Worm (Caenorhabditis elegans) whole organism, L4 larva: ENCODE data around the gene EGAP1.1.

Experiments
- T20F7.1 ChIP-seq: fragments of 200-800 bp; sonication (Bioruptor generic); optimal IDR thresholded peaks from 2 replicates; lab custom pipeline; 2018; ENCODE audit warnings: mild to moderate bottlenecking, missing genetic modification characterization, missing compliant biosample characterization
- T26A8.4 ChIP-seq: fragments of 200-800 bp; sonication (Bioruptor generic); IDR thresholded peaks from 2 replicates; pipeline ENCODE4 v1.3.6; 2022; ENCODE audit warnings: missing genetic modification characterization, missing compliant biosample characterization
- Y48G9A.11 ChIP-seq: fragments of 200-800 bp; sonication (Bioruptor generic); IDR thresholded peaks from 2 replicates; pipeline ENCODE4 v1.3.6; 2022; ENCODE audit warnings: missing genetic modification reagents, missing genetic modification characterization, missing compliant biosample characterization
- Y75B8A.6 ChIP-seq: fragments of 200-800 bp; sonication (Bioruptor generic); IDR thresholded peaks from 2 replicates; pipeline ENCODE4 v1.3.6; 2022; ENCODE audit warnings: missing genetic modification reagents, missing genetic modification characterization, missing compliant biosample characterization
- ZK337.2 ChIP-seq: fragments of 200-800 bp; sonication (Bioruptor generic); IDR thresholded peaks from 2 replicates; pipeline ENCODE4 v1.3.6; 2022; ENCODE audit warnings: missing genetic modification reagents, missing genetic modification characterization, missing compliant biosample characterization
- ZK546.5 ChIP-seq, 2 experiments: sonication (generic microtip); optimal IDR thresholded peaks; 2 replicates each; lab custom pipeline; 2017; ENCODE audit warnings: missing biosample characterization in 2 of 2, missing genetic modification characterization in 2 of 2
- aly-2 ChIP-seq: sonication (generic microtip); optimal IDR thresholded peaks from 2 replicates; lab custom pipeline; 2018; ENCODE audit warnings: missing biosample characterization, missing genetic modification characterization
- ama-1 ChIP-seq: fragments of 150-350 bp; optimal IDR thresholded peaks from 2 replicates; lab custom pipeline; 2014; ENCODE audit warnings: inconsistent platforms, mixed read lengths
- arid-1 ChIP-seq: fragments of 200-800 bp; sonication (Bioruptor generic); conservative IDR thresholded peaks from 2 replicates; pipeline ENCODE4 v1.3.6; 2022; ENCODE audit warnings: missing genetic modification reagents, missing genetic modification characterization, missing compliant biosample characterization
- ceh-62 ChIP-seq: sonication (generic microtip); optimal IDR thresholded peaks from 2 replicates; lab custom pipeline; 2017; ENCODE audit warnings: missing biosample characterization, missing genetic modification characterization
- cey-2 ChIP-seq: sonication (generic microtip); optimal IDR thresholded peaks from 3 replicates; lab custom pipeline; 2017; ENCODE audit warnings: missing genetic modification characterization, mild to moderate bottlenecking, missing compliant biosample characterization, antibody characterized with exemption, borderline replicate concordance; ENCODE audit not compliant: insufficient read depth
- ctbp-1 ChIP-seq: fragments of 200-800 bp; sonication (Bioruptor generic); IDR thresholded peaks from 2 replicates; pipeline ENCODE4 v1.3.6; 2022; ENCODE audit warnings: missing genetic modification reagents, missing genetic modification characterization, missing compliant biosample characterization
- dmd-6 ChIP-seq: fragments of 200-800 bp; sonication (Bioruptor generic); IDR thresholded peaks from 2 replicates; pipeline ENCODE4 v1.3.6; 2022; ENCODE audit warnings: missing genetic modification reagents, missing genetic modification characterization, missing compliant biosample characterization
- dpl-1 ChIP-seq: fragments of 150-350 bp; optimal IDR thresholded peaks from 2 replicates; lab custom pipeline; 2014; ENCODE audit warnings: missing biosample characterization, missing genetic modification reagents, missing genetic modification characterization
- duxl-1 ChIP-seq: sonication (generic microtip); optimal IDR thresholded peaks from 2 replicates; lab custom pipeline; 2016; ENCODE audit warnings: mild to moderate bottlenecking, missing genetic modification characterization, moderate library complexity, missing compliant biosample characterization; ENCODE audit not compliant: poor library complexity
- dve-1 ChIP-seq: sonication (generic microtip); optimal IDR thresholded peaks from 2 replicates; lab custom pipeline; 2017; ENCODE audit warnings: antibody characterized with exemption, mild to moderate bottlenecking, missing genetic modification characterization, missing compliant biosample characterization; ENCODE audit not compliant: insufficient read depth
- egl-27 ChIP-seq: sonication (generic microtip); optimal IDR thresholded peaks from 3 replicates; lab custom pipeline; 2017; ENCODE audit warnings: missing biosample characterization, missing genetic modification reagents, missing genetic modification characterization
- fos-1 ChIP-seq: fragments of 150-350 bp; optimal IDR thresholded peaks from 2 replicates; lab custom pipeline; 2014; ENCODE audit warnings: missing biosample characterization, missing genetic modification characterization
- gei-8 ChIP-seq: fragments of 200-800 bp; sonication (Bioruptor generic); optimal IDR thresholded peaks from 2 replicates; lab custom pipeline; 2018; ENCODE audit warnings: mild to moderate bottlenecking, missing genetic modification characterization, missing compliant biosample characterization
- hif-1 ChIP-seq, 2 experiments: sonication (generic microtip); optimal IDR thresholded peaks; 2 replicates each; lab custom pipeline; 2016 to 2017; ENCODE audit warnings: missing compliant biosample characterization in 2 of 2, missing genetic modification characterization in 2 of 2, missing genetic modification reagents in 2 of 2, missing genotype in 2 of 2, mild to moderate bottlenecking in 1 of 2
- hlh-11 ChIP-seq: fragments of 200-800 bp; sonication (Bioruptor generic); optimal IDR thresholded peaks from 2 replicates; lab custom pipeline; 2018; ENCODE audit warnings: mild to moderate bottlenecking, missing genetic modification characterization, missing compliant biosample characterization
- hlh-30 ChIP-seq: sonication (generic microtip); optimal IDR thresholded peaks from 2 replicates; lab custom pipeline; 2017; ENCODE audit warnings: antibody characterized with exemption, mild to moderate bottlenecking, missing genetic modification characterization, missing compliant biosample characterization; ENCODE audit not compliant: insufficient read depth
- lin-1 ChIP-seq: fragments of 200-800 bp; sonication (Bioruptor generic); IDR thresholded peaks from 2 replicates; pipeline ENCODE4 v1.3.6; 2022; ENCODE audit warnings: missing genetic modification reagents, missing genetic modification characterization, missing compliant biosample characterization
- lin-15B ChIP-seq: fragments of 150-350 bp; sonication (generic microtip); optimal IDR thresholded peaks from 3 replicates; lab custom pipeline; 2014; ENCODE audit warnings: missing biosample characterization, missing genetic modification characterization
- lsy-2 ChIP-seq, 2 experiments: fragments of 150-350 bp in 1 of 2; sonication (generic microtip) in 1 of 2; optimal IDR thresholded peaks; 2 replicates each; lab custom pipeline; 2014 to 2017; ENCODE audit warnings: missing biosample characterization in 2 of 2, missing genetic modification characterization in 2 of 2
- mdl-1 ChIP-seq, 2 experiments: fragments of 150-350 bp in 1 of 2; sonication (generic microtip) in 1 of 2; optimal IDR thresholded peaks; 2 replicates each; lab custom pipeline; 2014 to 2017; ENCODE audit warnings: missing biosample characterization in 2 of 2, missing genetic modification characterization in 2 of 2
- mep-1 ChIP-seq: fragments of 150-350 bp; sonication (generic microtip); optimal IDR thresholded peaks from 3 replicates; lab custom pipeline; 2014; ENCODE audit warnings: missing biosample characterization, missing genetic modification characterization
- mes-2 ChIP-seq: sonication (generic microtip); optimal IDR thresholded peaks from 2 replicates; lab custom pipeline; 2016; ENCODE audit warnings: missing genotype, mild to moderate bottlenecking, missing genetic modification characterization, missing compliant biosample characterization; ENCODE audit not compliant: poor library complexity, severe bottlenecking
- mxl-3 ChIP-seq: fragments of 200-800 bp; sonication (Bioruptor generic); optimal IDR thresholded peaks from 2 replicates; lab custom pipeline; 2018; ENCODE audit warnings: mild to moderate bottlenecking, missing genetic modification characterization, missing compliant biosample characterization
- nhr-10 ChIP-seq: fragments of 150-350 bp; optimal IDR thresholded peaks from 2 replicates; lab custom pipeline; 2014; ENCODE audit warnings: missing biosample characterization, missing genetic modification characterization
- nhr-111 ChIP-seq: fragments of 200-800 bp; sonication (Bioruptor generic); optimal IDR thresholded peaks from 2 replicates; lab custom pipeline; 2018; ENCODE audit warnings: mild to moderate bottlenecking, missing genetic modification characterization, missing compliant biosample characterization
- nhr-237 ChIP-seq: sonication (generic microtip); optimal IDR thresholded peaks from 2 replicates; lab custom pipeline; 2017; ENCODE audit warnings: missing biosample characterization, missing genetic modification characterization
- nhr-28 ChIP-seq: fragments of 150-350 bp; optimal IDR thresholded peaks from 2 replicates; lab custom pipeline; 2014; ENCODE audit warnings: missing biosample characterization, missing genetic modification characterization
- nhr-48 ChIP-seq: sonication (generic microtip); optimal IDR thresholded peaks from 2 replicates; lab custom pipeline; 2016; ENCODE audit warnings: mild to moderate bottlenecking, missing genetic modification characterization, missing compliant biosample characterization
- php-3 ChIP-seq: fragments of 200-800 bp; sonication (Bioruptor generic); IDR thresholded peaks from 2 replicates; pipeline ENCODE4 v1.3.6; 2022; ENCODE audit warnings: missing genetic modification reagents, missing genetic modification characterization, missing compliant biosample characterization
- rbr-2 ChIP-seq: sonication (generic microtip); optimal IDR thresholded peaks from 2 replicates; lab custom pipeline; 2016; ENCODE audit warnings: missing genotype, missing genetic modification characterization, missing compliant biosample characterization
- saeg-2 ChIP-seq: fragments of 200-800 bp; sonication (Bioruptor generic); IDR thresholded peaks from 2 replicates; pipeline ENCODE4 v1.3.6; 2022; ENCODE audit warnings: missing genetic modification reagents, missing genetic modification characterization, missing compliant biosample characterization
- set-16 ChIP-seq: fragments of 200-800 bp; sonication (Bioruptor generic); IDR thresholded peaks from 2 replicates; pipeline ENCODE4 v1.3.6; 2022; ENCODE audit warnings: missing genetic modification reagents, missing genetic modification characterization, missing compliant biosample characterization
- skn-1 ChIP-seq: fragments of 150-350 bp; optimal IDR thresholded peaks from 2 replicates; lab custom pipeline; 2014; ENCODE audit warnings: missing biosample characterization, missing genetic modification characterization
- snpc-4 ChIP-seq: fragments of 150-350 bp; optimal IDR thresholded peaks from 2 replicates; lab custom pipeline; 2014; ENCODE audit warnings: missing biosample characterization, missing genetic modification characterization
- unc-39 ChIP-seq: sonication (generic microtip); optimal IDR thresholded peaks from 2 replicates; lab custom pipeline; 2017; ENCODE audit warnings: missing biosample characterization, missing genetic modification characterization
- unc-62 ChIP-seq, 3 experiments: fragments of 150-350 bp in 1 of 3; sonication (generic microtip); optimal IDR thresholded peaks in 2 of 3; peaks in 1 of 3; 1 replicate in 1 of 3; 2 replicates in 2 of 3; lab custom pipeline; 2014 to 2017; ENCODE audit warnings: missing biosample characterization in 3 of 3, missing genetic modification characterization in 3 of 3, missing genetic modification reagents in 3 of 3, missing genotype in 1 of 3
- vab-7 ChIP-seq: fragments of 200-800 bp; sonication (Bioruptor generic); IDR thresholded peaks from 2 replicates; pipeline ENCODE4 v1.3.6; 2022; ENCODE audit warnings: missing genetic modification reagents, missing genetic modification characterization, missing compliant biosample characterization
- zag-1 ChIP-seq: fragments of 150-350 bp; optimal IDR thresholded peaks from 2 replicates; lab custom pipeline; 2014; ENCODE audit warnings: missing biosample characterization, missing genetic modification characterization
- zfp-3 ChIP-seq: fragments of 200-800 bp; sonication (Bioruptor generic); conservative IDR thresholded peaks from 2 replicates; pipeline ENCODE4 v1.3.6; 2022; ENCODE audit warnings: missing genetic modification reagents, missing genetic modification characterization, missing compliant biosample characterization
- ztf-11 ChIP-seq: fragments of 150-350 bp; optimal IDR thresholded peaks from 2 replicates; lab custom pipeline; 2014; ENCODE audit warnings: missing biosample characterization, missing genetic modification characterization
- ztf-7 ChIP-seq: fragments of 150-350 bp; optimal IDR thresholded peaks from 2 replicates; lab custom pipeline; 2014; ENCODE audit warnings: missing biosample characterization, missing genetic modification characterization

EGAP1.1 gene

ce11 chrIII:5922236-5922635, 14.8 kb downstream of the EGAP1.1 start:
- no peak for TF ChIP-seq Y75B8A.6 (GFP tag; lab: Robert Waterston, UW)
- no peak for TF ChIP-seq fos-1 (tag; lab: Kevin White, UChicago)
- peak; percentile 80 for TF ChIP-seq nhr-28 (tag; lab: Kevin White, UChicago)
- peak; percentile 50 for TF ChIP-seq mxl-3 (GFP tag; lab: Kevin White, UChicago)
- TF ChIP-seq zag-1: no peak
- peak in 1 of 2 experiments; percentile 6 for TF ChIP-seq lsy-2 (tag; optimal IDR thresholded peaks at IDR 0.05; lab: Kevin White, UChicago)
- TF ChIP-seq hlh-30: peak; percentile 43
- no peak for TF ChIP-seq vab-7 (GFP tag; lab: Robert Waterston, UW)
- no peak for TF ChIP-seq ztf-11 (tag; lab: Kevin White, UChicago)
- TF ChIP-seq egl-27 (tag; lab: Kevin White, UChicago): no peak
- TF ChIP-seq ctbp-1 (GFP tag; lab: Robert Waterston, UW): no peak
- peak; percentile 15 for TF ChIP-seq nhr-48 (tag; lab: Kevin White, UChicago)
- no peak for TF ChIP-seq rbr-2 (tag; lab: Kevin White, UChicago)
- no peak for TF ChIP-seq ceh-62
- TF ChIP-seq nhr-111 (GFP tag; lab: Kevin White, UChicago): no peak
- no peak for TF ChIP-seq T20F7.1 (GFP tag; lab: Kevin White, UChicago)
- TF ChIP-seq zfp-3 (GFP tag; lab: Robert Waterston, UW): no peak
- TF ChIP-seq hif-1 (tag; optimal IDR thresholded peaks at IDR 0.05; lab: Kevin White, UChicago): no peak
- TF ChIP-seq unc-62 (GFP tag; optimal IDR thresholded peaks at IDR 0.05 in 1 of 2; lab: Kevin White, UChicago): peak in 1 of 2 experiments; percentile 72
- TF ChIP-seq unc-62 (tag; optimal IDR thresholded peaks at IDR 0.05; lab: Kevin White, UChicago): peak; percentile 42
- 0 out of 2 replicates have a peak, but pooled peaks have one; percentile 24 for TF ChIP-seq php-3 (GFP tag; lab: Robert Waterston, UW)
- TF ChIP-seq aly-2 (tag; lab: Kevin White, UChicago): no peak
- peak in 1 of 2 experiments; percentile 59 for TF ChIP-seq mdl-1 (tag; optimal IDR thresholded peaks at IDR 0.05; lab: Kevin White, UChicago)
- no peak for TF ChIP-seq lin-15B (tag; lab: Kevin White, UChicago)
- TF ChIP-seq gei-8 (GFP tag; lab: Kevin White, UChicago): no peak
- no peak for TF ChIP-seq set-16 (GFP tag; lab: Robert Waterston, UW)
- no peak for TF ChIP-seq unc-39 (tag; lab: Kevin White, UChicago)
- TF ChIP-seq hlh-11 (tag; lab: Kevin White, UChicago): peak; percentile 48
- no peak for TF ChIP-seq saeg-2 (GFP tag; lab: Robert Waterston, UW)
- no peak for TF ChIP-seq arid-1 (GFP tag; lab: Robert Waterston, UW)

DNA sequence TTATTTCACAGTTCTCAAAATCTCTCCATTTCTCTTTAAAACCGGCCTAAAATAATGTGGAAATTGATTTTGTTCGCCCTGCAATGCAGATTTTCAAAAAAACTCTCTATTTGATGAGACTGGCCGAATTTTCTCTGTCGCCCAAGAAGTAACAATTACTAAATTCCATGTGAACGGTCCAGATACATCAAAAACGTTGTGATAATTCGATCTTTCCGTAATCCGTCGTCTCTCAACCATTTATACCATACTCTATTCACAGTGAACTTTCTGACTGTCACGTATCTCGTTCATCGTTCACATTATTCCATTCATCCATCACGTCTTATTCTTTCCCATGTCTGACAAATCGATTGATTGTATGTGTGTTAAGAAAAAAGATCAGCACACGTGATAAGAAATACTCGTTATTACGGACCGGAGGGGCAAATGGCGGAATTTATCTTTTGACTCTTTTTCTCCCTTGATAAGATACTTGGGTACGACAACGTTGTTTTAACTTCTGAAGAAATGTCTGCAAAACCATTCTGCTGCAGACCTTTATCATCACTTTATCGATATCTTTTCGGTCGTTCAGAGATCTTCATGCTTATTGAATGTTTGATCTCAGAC, 15.8 kb downstream of the EGAP1.1 start:
- TF ChIP-seq duxl-1 (no peak), skn-1 (tag; lab: Kevin White, UChicago) (no peak), nhr-10 (tag; lab: Kevin White, UChicago) (no peak), mep-1 (tag; lab: Kevin White, UChicago) (peak; percentile 12), mes-2 (tag; lab: Kevin White, UChicago) (no peak), hlh-11 (tag; lab: Kevin White, UChicago) (peak; percentile 52), nhr-237 (tag; lab: Kevin White, UChicago) (no peak), mdl-1 (tag; optimal IDR thresholded peaks at IDR 0.05; lab: Kevin White, UChicago) (peak in 1 of 2 experiments; percentile 36), dmd-6 (GFP tag; lab: Robert Waterston, UW) (peak; percentile 50), dpl-1 (no peak), gei-8 (GFP tag; lab: Kevin White, UChicago) (no peak), fos-1 (tag; lab: Kevin White, UChicago) (no peak), Y48G9A.11 (GFP tag; lab: Robert Waterston, UW) (no peak), ama-1 (lab: Kevin White, UChicago) (no peak), nhr-28 (tag; lab: Kevin White, UChicago) (peak; percentile 52), ZK337.2 (GFP tag; lab: Robert Waterston, UW) (no peak), unc-62 (GFP tag; optimal IDR thresholded peaks at IDR 0.05 in 1 of 2; lab: Kevin White, UChicago) (peak in 1 of 2 experiments; percentile 88), unc-62 (tag; optimal IDR thresholded peaks at IDR 0.05; lab: Kevin White, UChicago) (no peak), mxl-3 (GFP tag; lab: Kevin White, UChicago) (peak; percentile 70), vab-7 (GFP tag; lab: Robert Waterston, UW) (no peak), lin-1 (no peak), ztf-7 (tag; lab: Kevin White, UChicago) (no peak), T26A8.4 (GFP tag; lab: Robert Waterston, UW) (no peak), cey-2 (peak; percentile 41), dve-1 (tag; lab: Kevin White, UChicago) (peak; percentile 34), ZK546.5 (tag; optimal IDR thresholded peaks at IDR 0.05; lab: Kevin White, UChicago) (no peak), snpc-4 (tag; lab: Kevin White, UChicago) (no peak)
